Fruit fly (Drosophila melanogaster) S2 (cell line): ENCODE measurements around the gene CG43179.
A peak's percentile ranks its signal among the peaks of the same experiment; 100 is the strongest.

Source experiments
- CG8478 ChIP-seq: fragments of >200 bp; optimal IDR thresholded peaks from 2 replicates; lab custom pipeline; 2018
- CTCF ChIP-seq, 2 experiments: fragments of >200 bp; optimal IDR thresholded peaks; 2 replicates each; lab custom pipeline; 2018

Gene CG43179

dm6 chr3R:14277894-14278522 is 22.1 kb downstream of the CG43179 start:
- TF ChIP-seq CTCF (optimal IDR thresholded peaks at IDR 0.05; lab: Kevin White, UChicago) (no peak), CG8478 (lab: Kevin White, UChicago) (no peak)

DNA sequence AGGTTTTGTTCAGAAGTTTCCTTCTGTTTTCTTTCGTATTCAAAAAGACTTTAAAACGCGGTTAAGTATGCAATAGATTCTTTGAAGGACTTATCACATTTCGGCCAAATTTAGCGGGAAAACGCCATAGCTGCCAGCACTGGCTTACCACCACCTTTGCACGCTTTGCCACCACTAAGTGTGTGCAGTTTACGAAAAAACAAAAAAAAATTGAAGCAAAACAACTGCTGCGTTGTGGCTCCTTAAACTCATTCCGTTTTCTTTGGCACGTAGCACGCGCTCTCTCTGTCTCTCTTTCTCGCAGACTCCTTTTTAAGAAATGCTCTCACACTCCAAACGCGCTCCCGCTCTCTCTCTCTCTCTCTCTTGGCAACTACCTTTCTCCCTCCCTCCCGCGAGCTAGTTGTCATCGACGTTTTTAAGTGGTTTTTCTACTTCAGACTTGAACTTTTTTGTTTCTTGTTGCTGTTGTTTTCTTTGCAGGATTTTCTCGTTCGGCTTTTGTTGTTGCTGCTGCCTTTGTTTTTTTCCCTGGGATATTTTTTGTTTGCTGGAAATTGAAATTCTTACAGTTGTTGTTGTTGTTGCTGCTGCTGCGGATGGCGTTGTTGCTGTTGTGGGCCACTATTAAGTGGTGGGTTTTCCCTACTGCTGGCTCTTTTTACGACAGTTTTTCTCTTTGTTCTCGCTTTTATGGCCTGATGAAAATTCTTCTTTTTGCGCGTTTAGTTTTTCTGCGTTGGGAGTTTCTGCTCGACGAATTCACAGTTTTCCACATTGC is 22.8 kb downstream of the CG43179 start:
- TF ChIP-seq CTCF (optimal IDR thresholded peaks at IDR 0.05; lab: Kevin White, UChicago) (no peak), CG8478 (lab: Kevin White, UChicago) (no peak)

DNA sequence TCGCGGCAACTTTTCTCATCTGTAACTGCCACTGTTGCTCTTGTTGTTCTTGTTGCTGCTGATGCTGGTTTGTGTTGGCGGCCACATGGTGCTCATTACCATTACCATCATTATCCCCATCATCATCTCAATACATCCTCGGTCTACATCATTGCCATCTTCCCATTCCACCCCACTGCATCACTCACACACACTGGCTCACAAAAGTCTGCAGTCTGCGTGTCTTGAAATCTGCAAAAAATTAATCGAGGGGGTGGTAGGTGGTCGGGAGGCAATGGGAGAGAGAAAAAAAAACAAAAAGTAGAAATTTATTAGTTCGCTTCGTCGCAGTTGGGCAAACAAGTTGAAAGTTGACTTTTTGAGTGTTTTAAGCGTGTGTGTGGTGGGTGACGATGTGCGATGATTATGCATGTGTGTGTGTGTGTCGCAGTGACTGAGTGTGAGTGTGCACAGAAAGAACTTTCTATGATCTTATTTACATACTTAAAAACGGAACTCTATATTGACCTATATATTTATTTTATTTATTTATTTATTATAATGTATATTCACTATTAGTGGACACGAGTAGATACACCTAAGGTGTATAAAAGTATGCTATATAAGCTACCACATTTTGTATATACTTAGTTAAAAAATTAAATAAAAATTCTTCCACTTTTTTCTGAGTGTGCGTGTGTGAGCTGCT is 23.5 kb downstream of the CG43179 start:
- no peak for TF ChIP-seq CTCF (optimal IDR thresholded peaks at IDR 0.05; lab: Kevin White, UChicago)
- no peak for TF ChIP-seq CG8478 (lab: Kevin White, UChicago)

- TF ChIP-seq CG8478 (lab: Kevin White, UChicago) (no peak), CTCF (optimal IDR thresholded peaks at IDR 0.05; lab: Kevin White, UChicago) (no peak)
These were observed 24.4 kb downstream of the CG43179 start for dm6 chr3R:14280324-14280723.

- TF ChIP-seq CG8478 (lab: Kevin White, UChicago), result no peak
These were observed 26.5 kb downstream of the CG43179 start for dm6 chr3R:14282215-14283041.

dm6 chr3R:14283042-14283626 is 27.2 kb downstream of the CG43179 start:
- TF ChIP-seq CG8478 (lab: Kevin White, UChicago), result no peak
- TF ChIP-seq CTCF (optimal IDR thresholded peaks at IDR 0.05; lab: Kevin White, UChicago), result no peak

DNA sequence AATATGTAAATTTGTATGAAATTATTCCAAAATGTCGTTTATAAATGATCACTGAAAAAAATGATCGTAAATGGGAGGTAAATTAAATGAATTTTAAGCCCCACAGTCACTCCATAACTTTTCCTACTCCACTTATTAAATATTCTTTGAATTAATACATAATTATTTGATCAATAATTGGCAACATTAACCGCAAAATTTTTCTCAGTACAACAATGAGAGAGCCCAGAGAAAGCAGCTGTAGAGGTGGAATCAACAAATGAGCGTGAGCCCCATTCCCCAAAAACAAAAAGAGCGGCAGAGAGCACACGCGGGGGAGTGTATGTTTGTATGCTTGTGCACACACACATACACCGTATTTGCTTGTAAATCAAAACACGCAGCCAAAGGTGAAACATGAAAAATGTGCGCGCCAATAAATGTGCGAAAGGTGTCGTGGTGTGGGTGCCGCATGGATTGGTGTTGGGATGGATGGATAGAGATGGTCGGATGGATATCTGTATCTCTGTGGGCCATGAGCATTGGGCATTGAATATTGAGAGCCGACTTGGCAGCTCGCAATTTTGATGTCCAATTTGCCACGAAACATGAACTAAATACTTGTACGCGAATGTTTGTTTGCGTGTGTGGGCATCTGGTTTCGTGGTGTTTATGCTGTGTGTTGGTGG is 28.0 kb downstream of the CG43179 start:
- TF ChIP-seq CG8478 (lab: Kevin White, UChicago) (no peak), CTCF (optimal IDR thresholded peaks at IDR 0.05; lab: Kevin White, UChicago) (no peak)

DNA sequence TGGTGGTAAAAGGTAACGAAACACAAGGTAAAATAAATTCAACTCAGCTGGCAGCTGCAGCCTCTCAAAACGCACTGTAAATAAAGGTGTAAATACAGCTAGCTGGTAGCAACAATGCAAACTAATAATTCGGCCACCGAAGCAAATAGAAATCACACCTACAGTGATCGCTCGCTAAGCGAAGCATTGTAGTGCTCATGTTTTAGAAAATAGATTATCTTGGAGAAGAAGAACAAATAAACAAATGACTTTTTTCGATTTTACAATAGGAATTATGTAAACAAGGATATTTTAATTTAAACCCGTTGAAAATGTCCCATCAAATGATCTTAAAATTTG is 28.5 kb downstream of the CG43179 start:
- no peak for TF ChIP-seq CG8478 (lab: Kevin White, UChicago)
- no peak for TF ChIP-seq CTCF (optimal IDR thresholded peaks at IDR 0.05; lab: Kevin White, UChicago)

dm6 chr3R:14285059-14285953 is 29.4 kb downstream of the CG43179 start:
- TF ChIP-seq CG8478 (lab: Kevin White, UChicago) (no peak), CTCF (optimal IDR thresholded peaks at IDR 0.05; lab: Kevin White, UChicago) (no peak)

DNA sequence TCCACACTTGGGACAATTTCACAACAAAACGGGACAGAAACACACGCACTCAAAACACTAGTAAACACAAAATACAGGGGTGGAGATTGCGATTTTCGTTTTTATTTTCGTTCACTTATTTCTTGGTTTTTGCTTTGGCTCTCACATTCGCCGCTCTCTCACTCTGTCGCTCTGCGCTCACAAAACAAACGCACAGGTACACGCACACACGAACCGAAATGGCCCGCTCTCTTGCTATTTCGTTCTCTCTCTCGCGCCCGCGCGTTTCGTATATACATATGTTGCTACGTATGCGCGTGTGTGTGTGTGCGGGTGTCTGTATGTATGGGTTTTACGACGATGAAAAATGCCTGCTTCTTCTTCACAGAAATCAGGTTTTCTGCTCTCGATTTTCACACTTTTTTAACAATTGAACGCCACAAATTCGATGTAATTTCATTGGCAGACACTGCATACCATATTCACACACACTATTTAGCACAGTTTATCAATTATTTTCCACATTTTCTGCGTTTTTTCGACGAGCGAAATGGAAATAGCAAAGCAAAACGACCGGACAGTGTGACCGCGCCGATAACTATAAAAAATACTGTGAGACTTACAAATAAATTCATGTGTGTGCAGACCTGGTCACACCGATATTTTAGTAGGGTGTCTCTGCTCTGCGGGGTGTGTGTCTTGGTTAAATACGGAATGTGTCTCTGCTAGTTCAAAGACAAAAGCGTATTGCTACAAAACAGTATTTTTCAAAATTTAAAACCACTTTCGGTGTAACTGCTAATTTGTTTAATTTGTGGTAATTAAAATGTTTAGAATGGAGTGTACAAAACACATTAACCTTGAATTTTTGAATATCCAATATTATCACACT is 30.6 kb downstream of the CG43179 start, which contains the start of gene trx:
Gene trx (minus strand): TSS at position 584 of the 871 bp plus-strand sequence.
- TF ChIP-seq CG8478 (lab: Kevin White, UChicago), result no peak
- peak; percentile 61 to 63 for TF ChIP-seq CTCF (optimal IDR thresholded peaks at IDR 0.05; lab: Kevin White, UChicago)

DNA sequence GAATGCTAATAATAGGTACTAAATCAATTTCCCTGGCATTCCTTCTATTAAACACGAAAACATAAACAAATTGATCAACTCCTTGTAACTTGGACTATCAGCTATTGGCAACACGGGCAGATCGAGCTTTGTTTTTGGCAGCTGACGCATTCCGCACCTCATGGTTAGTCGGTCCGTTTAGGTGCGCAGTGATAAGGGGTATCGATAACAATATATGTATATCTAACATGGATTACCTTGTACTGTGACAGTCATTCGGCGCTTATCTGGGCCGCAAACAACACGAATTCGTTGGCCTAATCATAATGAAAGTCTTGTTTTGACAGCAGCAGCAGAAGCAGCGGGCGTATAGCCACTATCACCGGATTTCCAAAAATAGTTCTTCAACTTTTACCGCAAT is 32.1 kb downstream of the CG43179 start:
- TF ChIP-seq CG8478 (lab: Kevin White, UChicago) (no peak), CTCF (optimal IDR thresholded peaks at IDR 0.05; lab: Kevin White, UChicago) (no peak)
